Fruit fly (Drosophila melanogaster) whole organism, larva: Measurements from ENCODE around the gene CG43229.

Experiments used
- noc ChIP-seq: fragments of 200-800 bp; sonication (Bioruptor generic); optimal IDR thresholded peaks from 3 replicates; lab custom pipeline; 2019; ENCODE audit warnings: missing biosample characterization, mild to moderate bottlenecking, missing genetic modification characterization, moderate library complexity

CG43229 gene

DNA sequence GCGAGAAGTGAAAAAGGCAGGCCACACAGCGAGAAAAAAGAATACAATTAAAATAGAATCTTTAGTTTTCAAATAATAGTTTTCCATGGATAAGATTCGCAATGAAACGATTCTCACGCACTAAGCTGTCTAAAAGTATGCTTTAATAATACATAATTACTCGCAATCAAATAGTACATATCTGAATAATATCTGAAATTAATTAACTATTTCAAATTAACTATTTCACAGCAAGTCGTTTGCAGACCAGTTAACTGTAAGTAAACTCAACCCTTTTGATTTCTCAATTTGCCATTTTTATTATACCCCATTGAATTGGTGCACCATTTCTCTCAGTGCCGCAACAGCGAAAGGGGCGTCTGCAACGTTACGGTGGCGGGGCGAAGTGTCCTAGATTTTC is 12.8 kb upstream of the CG43229 start:
- TF ChIP-seq noc (tag; lab: Kevin White, UChicago) = no peak

dm6 chrX:18129297-18129696 is 9.0 kb upstream of the CG43229 start:
- TF ChIP-seq noc (tag; lab: Kevin White, UChicago) = no peak

dm6 chrX:18130168-18130567 is 8.2 kb upstream of the CG43229 start, which contains the start of gene CG43133:
CG43133 (minus strand) TSS chrX:18130178.
- TF ChIP-seq noc (tag; lab: Kevin White, UChicago) = no peak

DNA sequence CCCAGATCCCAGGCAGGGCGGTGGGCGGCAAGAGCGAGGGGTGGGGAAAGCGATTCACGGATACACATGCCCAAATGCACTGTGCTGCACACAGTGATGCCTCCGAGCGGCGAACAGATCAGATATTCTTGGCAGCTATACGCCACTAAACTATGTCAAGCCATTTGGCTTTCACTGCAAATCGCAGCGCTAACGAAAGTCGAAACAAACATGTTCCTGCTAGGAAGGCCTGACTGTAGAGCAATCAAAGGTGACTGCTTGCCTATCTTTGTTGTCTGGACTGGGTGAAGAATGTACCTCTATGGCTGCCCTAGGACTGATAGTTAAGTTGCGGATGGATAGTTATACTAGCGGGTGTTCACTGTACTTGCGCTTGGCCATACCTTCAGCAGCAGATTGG is 2.3 kb upstream of the CG43229 start:
- TF ChIP-seq noc (tag; lab: Kevin White, UChicago) = no peak

- TF ChIP-seq noc (tag; lab: Kevin White, UChicago) = no peak
These were observed 1.2 kb upstream of the CG43229 start, which contains the start of gene ari-1 for dm6 chrX:18136910-18137849. ari-1 (minus strand) TSS chrX:18137784.

- TF ChIP-seq noc (tag; lab: Kevin White, UChicago) = no peak
These were observed 1.6 kb downstream of the CG43229 start for dm6 chrX:18139950-18140349.

dm6 chrX:18140932-18141587 is 2.7 kb downstream of the CG43229 start:
- no peak for TF ChIP-seq noc (tag; lab: Kevin White, UChicago)

dm6 chrX:18149292-18149691 is 10.9 kb downstream of the CG43229 start:
- TF ChIP-seq noc (tag; lab: Kevin White, UChicago) = no peak

dm6 chrX:18151323-18151722 is 13.0 kb downstream of the CG43229 start:
- TF ChIP-seq noc (tag; lab: Kevin White, UChicago) = no peak

- no peak for TF ChIP-seq noc (tag; lab: Kevin White, UChicago)
These were observed 14.7 kb downstream of the CG43229 start for dm6 chrX:18153001-18153400.

DNA sequence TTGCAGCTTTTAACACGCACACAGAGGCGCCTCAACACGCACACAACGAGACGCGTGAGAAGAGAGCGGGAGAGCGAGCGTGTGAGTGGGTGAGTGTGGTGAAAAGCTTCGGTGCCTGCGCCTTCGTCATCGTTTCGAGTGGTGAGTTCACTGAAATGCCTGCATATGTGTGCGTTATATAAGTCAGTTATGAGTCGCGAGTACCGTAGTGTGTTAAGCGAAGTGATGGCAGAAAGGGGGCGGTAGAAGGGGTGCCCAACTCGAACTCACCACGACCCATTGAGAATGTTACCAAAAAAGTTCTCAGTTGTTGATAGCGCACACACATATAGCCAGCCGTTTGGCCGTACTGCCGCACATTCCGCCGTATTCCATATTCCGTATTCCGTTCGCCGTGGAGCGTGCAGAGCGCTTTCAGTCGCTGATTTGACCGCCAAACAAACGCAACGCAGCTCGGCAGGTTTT is 16.6 kb downstream of the CG43229 start, which contains the start of gene Frq1:
Gene Frq1, plus strand, starts transcription at position 415 of the 465 bp plus-strand sequence.
- no peak for TF ChIP-seq noc (tag; lab: Kevin White, UChicago)

DNA sequence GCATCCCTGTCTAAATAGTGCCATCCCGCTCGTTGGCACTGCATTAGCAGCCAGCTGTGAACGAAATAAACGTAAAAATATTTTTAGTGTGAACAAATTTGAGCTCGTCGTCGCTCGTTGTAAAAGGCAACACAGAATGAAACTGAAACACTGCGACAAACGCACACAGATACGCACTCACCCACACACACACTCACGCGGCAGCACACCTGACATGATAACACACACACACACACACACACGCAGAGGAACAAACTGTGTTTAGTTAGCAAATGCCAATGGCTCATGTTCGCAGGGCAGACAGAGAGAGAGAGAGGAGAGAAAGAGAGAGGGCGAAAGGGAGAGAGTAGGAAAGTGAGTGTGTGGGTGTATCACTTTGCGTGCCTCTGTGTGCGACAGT is 20.6 kb downstream of the CG43229 start:
- TF ChIP-seq noc (tag; lab: Kevin White, UChicago) = no peak

dm6 chrX:18177312-18177711 is 39.0 kb downstream of the CG43229 start, which contains the start of gene Frq2:
Frq2 (plus strand) TSS chrX:18177612.
- TF ChIP-seq noc (tag; lab: Kevin White, UChicago) = no peak

DNA sequence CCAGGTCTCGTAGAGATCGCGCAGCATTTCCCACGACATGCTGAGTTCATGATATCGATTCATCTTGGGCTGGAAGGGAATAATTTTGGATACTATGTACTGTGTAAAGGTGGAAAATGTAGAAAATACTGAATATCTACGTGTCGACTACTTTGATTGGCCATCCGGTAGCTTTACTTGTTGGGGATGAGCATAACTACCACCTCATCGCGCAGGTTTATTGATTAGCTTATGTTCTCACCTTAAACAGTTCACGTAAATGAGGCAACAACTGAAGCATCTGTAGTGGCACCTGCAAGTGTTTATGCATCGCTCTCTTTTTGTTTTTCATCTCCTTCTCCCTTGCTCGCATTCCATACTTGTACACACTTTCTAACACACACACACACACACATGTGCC is 41.0 kb downstream of the CG43229 start, which contains the start of gene Andorra:
Gene Andorra, minus strand, starts transcription at position 101 of the 400 bp plus-strand sequence.
- TF ChIP-seq noc (tag; lab: Kevin White, UChicago) = no peak

- TF ChIP-seq noc (tag; lab: Kevin White, UChicago) = no peak
These were observed 42.8 kb downstream of the CG43229 start for dm6 chrX:18181152-18181551.

- TF ChIP-seq noc (tag; lab: Kevin White, UChicago) = no peak
These were observed 47.6 kb downstream of the CG43229 start for dm6 chrX:18185944-18186343.
